Fruit fly (Drosophila melanogaster): ENCODE results near the gene FucT6.
A peak's percentile ranks its signal among the peaks of the same experiment; 100 is the strongest.

Gene FucT6

dm6 chrX:11715937-11716730, 6.4 kb upstream of the FucT6 start (continued):
- TF ChIP-seq CG14014 (GFP tag; IDR thresholded peaks at IDR 0.05): peak; percentile 58
- TF ChIP-seq ttk (GFP tag; IDR thresholded peaks at IDR 0.05): peak; percentile 72
- peak; percentile 48; the same call in 2 of the 3 replicates for TF ChIP-seq CG14860 (GFP tag; IDR thresholded peaks at IDR 0.05; ENCODE audit: partially characterized antibody)
- TF ChIP-seq D19B (GFP tag; optimal IDR thresholded peaks at IDR 0.05): peak; percentile 79
- peak; percentile 90 for TF ChIP-seq CG4854 (GFP tag; optimal IDR thresholded peaks at IDR 0.05)
- peak; percentile 86 for TF ChIP-seq org-1 (GFP tag; optimal IDR thresholded peaks at IDR 0.05)
- peak; percentile 93 for TF ChIP-seq CG10147 (GFP tag; optimal IDR thresholded peaks at IDR 0.05)
- TF ChIP-seq ap (GFP tag; IDR thresholded peaks at IDR 0.05): peak; percentile 67
- TF ChIP-seq CG17328 (GFP tag; IDR thresholded peaks at IDR 0.05): peak; percentile 86
- TF ChIP-seq TFAM (GFP tag; optimal IDR thresholded peaks at IDR 0.05): peak; percentile 71
- TF ChIP-seq Hr39 (optimal IDR thresholded peaks at IDR 0.05): no peak
- peak; percentile 74 for TF ChIP-seq Nf-YC (tag; optimal IDR thresholded peaks at IDR 0.05)
- peak; percentile 93 for TF ChIP-seq CG3281 (GFP tag; optimal IDR thresholded peaks at IDR 0.05)
- peak; percentile 76 for TF ChIP-seq tgo (GFP tag; IDR thresholded peaks at IDR 0.05)
- peak; percentile 60 for TF ChIP-seq CG5245 (GFP tag; optimal IDR thresholded peaks at IDR 0.05)
- peak; percentile 31; the same call in 1 of the 2 replicates for TF ChIP-seq MBD-R2 (GFP tag; IDR thresholded peaks at IDR 0.05)
- TF ChIP-seq odd (GFP tag; optimal IDR thresholded peaks at IDR 0.05): peak; percentile 90
- TF ChIP-seq hb (GFP tag; IDR thresholded peaks at IDR 0.05; ENCODE audit: partially characterized antibody): peak; percentile 54; the same call in 1 of the 3 replicates
- peak; percentile 88 for TF ChIP-seq CHES-1-like (GFP tag; optimal IDR thresholded peaks at IDR 0.05)
- TF ChIP-seq CG12071 (GFP tag; optimal IDR thresholded peaks at IDR 0.05): peak; percentile 84
- peak; percentile 76 for TF ChIP-seq esg (GFP tag; conservative IDR thresholded peaks at IDR 0.05)
- TF ChIP-seq h (optimal IDR thresholded peaks at IDR 0.05): no peak
- peak; percentile 60; the same call in 1 of the 2 replicates for TF ChIP-seq Awh (GFP tag; IDR thresholded peaks at IDR 0.05)
- peak; percentile 76 for TF ChIP-seq Hand (GFP tag; optimal IDR thresholded peaks at IDR 0.05)
- TF ChIP-seq amos (GFP tag; IDR thresholded peaks at IDR 0.05; ENCODE audit: partially characterized antibody): peak; percentile 72
- TF ChIP-seq Dek (tag; optimal IDR thresholded peaks at IDR 0.05): peak; percentile 81
- TF ChIP-seq exex (tag; optimal IDR thresholded peaks at IDR 0.05): peak; percentile 68
- peak; percentile 78 for TF ChIP-seq btn (GFP tag; optimal IDR thresholded peaks at IDR 0.05)
- TF ChIP-seq phol (tag; optimal IDR thresholded peaks at IDR 0.05): peak; percentile 93
- TF ChIP-seq CG13894 (tag; optimal IDR thresholded peaks at IDR 0.05): peak; percentile 58
- TF ChIP-seq CG11085 (GFP tag; IDR thresholded peaks at IDR 0.05): peak; percentile 53
- TF ChIP-seq CG17912 (GFP tag; optimal IDR thresholded peaks at IDR 0.05): peak; percentile 39
- TF ChIP-seq CG2678 (tag; optimal IDR thresholded peaks at IDR 0.05): peak; percentile 93
- no peak; the same call in 1 of the 2 replicates for TF ChIP-seq Poxn (GFP tag; IDR thresholded peaks at IDR 0.05)
- no peak; the same call in none of the 2 replicates for TF ChIP-seq hbn (GFP tag; IDR thresholded peaks at IDR 0.05; ENCODE audit: partially characterized antibody)
- TF ChIP-seq trem (tag; optimal IDR thresholded peaks at IDR 0.05): peak; percentile 74
- no peak for TF ChIP-seq crp (GFP tag; optimal IDR thresholded peaks at IDR 0.05)
- TF ChIP-seq CrebB (tag; optimal IDR thresholded peaks at IDR 0.05): peak; percentile 76
- TF ChIP-seq CG4328 (GFP tag; optimal IDR thresholded peaks at IDR 0.05): peak; percentile 76
- TF ChIP-seq Tbp (GFP tag; optimal IDR thresholded peaks at IDR 0.05): no peak
- TF ChIP-seq CG15696 (tag; optimal IDR thresholded peaks at IDR 0.05): peak; percentile 87
- peak; percentile 82 for TF ChIP-seq CG10959 (GFP tag; IDR thresholded peaks at IDR 0.05)
- peak; percentile 64 for TF ChIP-seq CG10565 (GFP tag; optimal IDR thresholded peaks at IDR 0.05)
- peak; percentile 61 for TF ChIP-seq CG10366 (GFP tag; IDR thresholded peaks at IDR 0.05)
- peak; percentile 81 for TF ChIP-seq Mrtf (GFP tag; IDR thresholded peaks at IDR 0.05)
- peak; percentile 78 for TF ChIP-seq CG1647 (GFP tag; optimal IDR thresholded peaks at IDR 0.05)
- peak; percentile 75 for TF ChIP-seq CG13287 (GFP tag; IDR thresholded peaks at IDR 0.05; ENCODE audit: partially characterized antibody)
- TF ChIP-seq CG6654 (GFP tag; optimal IDR thresholded peaks at IDR 0.05): peak; percentile 59
- peak; percentile 87 for TF ChIP-seq Sox102F (GFP tag; optimal IDR thresholded peaks at IDR 0.05)

Data from whole organism, embryonic.